Worm (Caenorhabditis elegans) whole organism, midembryonic: ENCODE data around the gene K11H3.8.
A peak's percentile ranks its signal among the peaks of the same experiment; 100 is the strongest.

ENCODE experiments used
- cog-1 ChIP-seq: sonication (generic microtip); optimal IDR thresholded peaks from 2 replicates; lab custom pipeline; 2016; ENCODE audit warnings: missing genetic modification characterization, missing compliant biosample characterization
- flt-1 ChIP-seq: fragments of 200-800 bp; sonication (Bioruptor generic); IDR thresholded peaks from 2 replicates; pipeline ENCODE4 v1.3.6; 2022; ENCODE audit warnings: missing genetic modification characterization, missing compliant biosample characterization
- klf-2 ChIP-seq: fragments of 200-800 bp; sonication (Bioruptor generic); conservative IDR thresholded peaks from 2 replicates; pipeline ENCODE4 v1.3.6; 2022; ENCODE audit warnings: missing genetic modification reagents, missing genetic modification characterization, missing compliant biosample characterization
- ref-1 ChIP-seq: fragments of 200-800 bp; sonication (Bioruptor generic); conservative IDR thresholded peaks from 2 replicates; pipeline ENCODE4 v1.3.6; 2022; ENCODE audit warnings: missing genetic modification reagents, missing genetic modification characterization, missing compliant biosample characterization
- tab-1 ChIP-seq: fragments of 200-800 bp; sonication (Bioruptor generic); IDR thresholded peaks from 2 replicates; pipeline ENCODE4 v1.3.6; 2022; ENCODE audit warnings: missing genetic modification characterization, missing compliant biosample characterization
- ztf-23 ChIP-seq: fragments of 200-800 bp; sonication (Bioruptor generic); IDR thresholded peaks from 2 replicates; pipeline ENCODE4 v1.3.6; 2022; ENCODE audit warnings: missing genetic modification reagents, missing genetic modification characterization, missing compliant biosample characterization

ce11 chrIII:9867780-9868503, 33.0 kb downstream of the K11H3.8 start, which contains the start of gene dhhc-4:
- TF ChIP-seq ztf-23 (GFP tag; lab: Robert Waterston, UW) (peak; percentile 77), cog-1 (tag; lab: Kevin White, UChicago) (no peak), klf-2 (GFP tag; lab: Robert Waterston, UW) (0 out of 2 replicates have a peak, but pooled peaks have one; percentile 40), flt-1 (peak; percentile 79), ref-1 (GFP tag; lab: Robert Waterston, UW) (no peak), tab-1 (GFP tag; lab: Robert Waterston, UW) (no peak)
